Worm (Caenorhabditis elegans): ENCODE results near the gene wht-2.

DNA sequence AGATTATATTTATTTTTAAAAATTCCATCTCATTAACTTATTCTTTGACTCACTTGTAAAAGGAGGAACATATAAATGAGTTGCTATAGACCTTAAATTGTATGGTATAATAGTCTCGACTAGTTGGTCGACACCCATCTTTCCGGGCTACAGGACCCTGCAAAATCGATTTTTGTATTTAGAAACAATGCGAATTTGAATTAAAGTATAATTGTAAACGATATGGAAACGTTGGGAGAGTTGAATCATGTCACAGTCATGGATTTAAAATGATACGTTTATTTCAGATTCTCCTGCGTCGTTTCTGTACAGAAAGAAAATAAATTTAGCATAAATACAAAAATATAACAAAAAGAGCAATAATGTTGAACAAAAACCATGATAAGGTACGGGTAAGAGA, 8.9 kb downstream of the wht-2 start, which contains the start of gene catp-8:
- no peak for TF ChIP-seq ceh-82 (tag; optimal IDR thresholded peaks at IDR 0.05)
- no peak for TF ChIP-seq nhr-237 (tag; optimal IDR thresholded peaks at IDR 0.05)
- no peak for TF ChIP-seq fkh-10 (GFP tag; optimal IDR thresholded peaks at IDR 0.05)
- peak; percentile 58 for TF ChIP-seq ama-1 (optimal IDR thresholded peaks at IDR 0.05)
- no peak for TF ChIP-seq elt-3 (tag; optimal IDR thresholded peaks at IDR 0.05)
- TF ChIP-seq C34B4.2 (tag; optimal IDR thresholded peaks at IDR 0.05) = no peak
- TF ChIP-seq lin-15B (tag; optimal IDR thresholded peaks at IDR 0.05) = no peak
